Worm (Caenorhabditis elegans) whole organism, L4 larva: ENCODE results near the gene T16G12.13.

Experiments used
- D1046.2 ChIP-seq: fragments of 200-800 bp; sonication (Bioruptor generic); IDR thresholded peaks from 2 replicates; pipeline ENCODE4 v1.3.6; 2022; ENCODE audit warnings: missing genetic modification characterization, missing compliant biosample characterization
- F26F4.8 ChIP-seq: fragments of 200-800 bp; sonication (Bioruptor generic); conservative IDR thresholded peaks from 2 replicates; pipeline ENCODE4 v1.3.6; 2022; ENCODE audit warnings: missing genetic modification characterization, missing compliant biosample characterization
- F37D6.2 ChIP-seq: sonication (generic microtip); optimal IDR thresholded peaks from 2 replicates; lab custom pipeline; 2016; ENCODE audit warnings: mild to moderate bottlenecking, missing genetic modification characterization, missing compliant biosample characterization
- Y105C5A.15 ChIP-seq: fragments of 200-800 bp; sonication (Bioruptor generic); IDR thresholded peaks from 2 replicates; pipeline ENCODE4 v1.3.6; 2022; ENCODE audit warnings: missing genetic modification characterization, missing compliant biosample characterization
- Y5F2A.4 ChIP-seq: fragments of 200-800 bp; sonication (Bioruptor generic); optimal IDR thresholded peaks from 2 replicates; lab custom pipeline; 2018; ENCODE audit warnings: mild to moderate bottlenecking, missing genetic modification characterization, missing compliant biosample characterization
- aha-1 ChIP-seq: fragments of 150-350 bp; peaks from one replicate; lab custom pipeline; 2014; ENCODE audit warnings: missing biosample characterization, missing genetic modification characterization
- ceh-20 ChIP-seq: fragments of 200-800 bp; sonication (Bioruptor generic); IDR thresholded peaks from 2 replicates; pipeline ENCODE4 v1.3.6; 2022; ENCODE audit warnings: missing genetic modification reagents, missing genetic modification characterization, missing compliant biosample characterization
- ctbp-1 ChIP-seq: fragments of 200-800 bp; sonication (Bioruptor generic); IDR thresholded peaks from 2 replicates; pipeline ENCODE4 v1.3.6; 2022; ENCODE audit warnings: missing genetic modification reagents, missing genetic modification characterization, missing compliant biosample characterization
- dmd-6 ChIP-seq: fragments of 200-800 bp; sonication (Bioruptor generic); IDR thresholded peaks from 2 replicates; pipeline ENCODE4 v1.3.6; 2022; ENCODE audit warnings: missing genetic modification reagents, missing genetic modification characterization, missing compliant biosample characterization
- duxl-1 ChIP-seq: sonication (generic microtip); optimal IDR thresholded peaks from 2 replicates; lab custom pipeline; 2016; ENCODE audit warnings: mild to moderate bottlenecking, missing genetic modification characterization, moderate library complexity, missing compliant biosample characterization; ENCODE audit not compliant: poor library complexity
- hlh-11 ChIP-seq: fragments of 200-800 bp; sonication (Bioruptor generic); optimal IDR thresholded peaks from 2 replicates; lab custom pipeline; 2018; ENCODE audit warnings: mild to moderate bottlenecking, missing genetic modification characterization, missing compliant biosample characterization
- hmg-1.1 ChIP-seq: fragments of 200-800 bp; sonication (Bioruptor generic); IDR thresholded peaks from 2 replicates; pipeline ENCODE4 v1.3.6; 2022; ENCODE audit warnings: missing genetic modification reagents, missing genetic modification characterization, missing compliant biosample characterization
- lin-13 ChIP-seq: fragments of 150-350 bp; optimal IDR thresholded peaks from 2 replicates; lab custom pipeline; 2014; ENCODE audit warnings: missing biosample characterization, missing genetic modification reagents, missing genetic modification characterization
- lin-29 ChIP-seq: fragments of 200-800 bp; sonication (Bioruptor generic); IDR thresholded peaks from 2 replicates; pipeline ENCODE4 v1.3.6; 2022; ENCODE audit warnings: missing genetic modification reagents, missing genetic modification characterization, missing compliant biosample characterization
- lin-38 ChIP-seq: fragments of 200-800 bp; sonication (Bioruptor generic); IDR thresholded peaks from 2 replicates; pipeline ENCODE4 v1.3.6; 2022; ENCODE audit warnings: missing genetic modification reagents, missing genetic modification characterization, missing compliant biosample characterization
- mdl-1 ChIP-seq, 2 experiments: fragments of 150-350 bp in 1 of 2; sonication (generic microtip) in 1 of 2; optimal IDR thresholded peaks; 2 replicates each; lab custom pipeline; 2014 to 2017; ENCODE audit warnings: missing biosample characterization in 2 of 2, missing genetic modification characterization in 2 of 2
- mxl-2 ChIP-seq: fragments of 200-800 bp; sonication (Bioruptor generic); conservative IDR thresholded peaks from 2 replicates; pipeline ENCODE4 v1.3.6; 2022; ENCODE audit warnings: missing genetic modification reagents, missing genetic modification characterization, missing compliant biosample characterization
- nhr-10 ChIP-seq: fragments of 150-350 bp; optimal IDR thresholded peaks from 2 replicates; lab custom pipeline; 2014; ENCODE audit warnings: missing biosample characterization, missing genetic modification characterization
- nhr-11 ChIP-seq: fragments of 150-350 bp; optimal IDR thresholded peaks from 2 replicates; lab custom pipeline; 2014; ENCODE audit warnings: missing biosample characterization, missing genetic modification characterization
- php-3 ChIP-seq: fragments of 200-800 bp; sonication (Bioruptor generic); IDR thresholded peaks from 2 replicates; pipeline ENCODE4 v1.3.6; 2022; ENCODE audit warnings: missing genetic modification reagents, missing genetic modification characterization, missing compliant biosample characterization
- rbr-2 ChIP-seq: sonication (generic microtip); optimal IDR thresholded peaks from 2 replicates; lab custom pipeline; 2016; ENCODE audit warnings: missing genotype, missing genetic modification characterization, missing compliant biosample characterization
- sdz-12 ChIP-seq: fragments of 200-800 bp; sonication (Bioruptor generic); optimal IDR thresholded peaks from 2 replicates; lab custom pipeline; 2018; ENCODE audit warnings: mild to moderate bottlenecking, missing genetic modification characterization, missing compliant biosample characterization
- set-16 ChIP-seq: fragments of 200-800 bp; sonication (Bioruptor generic); IDR thresholded peaks from 2 replicates; pipeline ENCODE4 v1.3.6; 2022; ENCODE audit warnings: missing genetic modification reagents, missing genetic modification characterization, missing compliant biosample characterization
- spr-1 ChIP-seq: sonication (generic microtip); optimal IDR thresholded peaks from 2 replicates; lab custom pipeline; 2016; ENCODE audit warnings: mild to moderate bottlenecking, missing genetic modification characterization, missing compliant biosample characterization
- tag-97 ChIP-seq: fragments of 200-800 bp; sonication (Bioruptor generic); IDR thresholded peaks from 2 replicates; pipeline ENCODE4 v1.3.6; 2022; ENCODE audit warnings: missing genetic modification characterization, missing compliant biosample characterization
- unc-130 ChIP-seq: sonication (generic microtip); optimal IDR thresholded peaks from 2 replicates; lab custom pipeline; 2016; ENCODE audit warnings: missing genetic modification reagents, missing genetic modification characterization, missing compliant biosample characterization
- unc-62 ChIP-seq, 3 experiments: fragments of 150-350 bp in 1 of 3; sonication (generic microtip); optimal IDR thresholded peaks in 2 of 3; peaks in 1 of 3; 1 replicate in 1 of 3; 2 replicates in 2 of 3; lab custom pipeline; 2014 to 2017; ENCODE audit warnings: missing biosample characterization in 3 of 3, missing genetic modification characterization in 3 of 3, missing genetic modification reagents in 3 of 3, missing genotype in 1 of 3
- ztf-7 ChIP-seq: fragments of 150-350 bp; optimal IDR thresholded peaks from 2 replicates; lab custom pipeline; 2014; ENCODE audit warnings: missing biosample characterization, missing genetic modification characterization

Gene T16G12.13

ce11 chrIII:10023452-10023851 is 37.2 kb upstream of the T16G12.13 start, which contains the start of gene ins-21:
ins-21 (plus strand) TSS chrIII:10023752.
- TF ChIP-seq spr-1 (tag; lab: Kevin White, UChicago) (no peak), unc-130 (GFP tag; lab: Kevin White, UChicago) (no peak), ztf-7 (no peak), unc-62 (GFP tag; optimal IDR thresholded peaks at IDR 0.05 in 1 of 2; lab: Kevin White, UChicago) (no peak), unc-62 (tag; optimal IDR thresholded peaks at IDR 0.05; lab: Kevin White, UChicago) (no peak), Y105C5A.15 (GFP tag; lab: Robert Waterston, UW) (no peak), D1046.2 (no peak), tag-97 (GFP tag; lab: Robert Waterston, UW) (no peak), nhr-10 (tag; lab: Kevin White, UChicago) (no peak), hmg-1.1 (no peak), ceh-20 (no peak), php-3 (GFP tag; lab: Robert Waterston, UW) (no peak)

DNA sequence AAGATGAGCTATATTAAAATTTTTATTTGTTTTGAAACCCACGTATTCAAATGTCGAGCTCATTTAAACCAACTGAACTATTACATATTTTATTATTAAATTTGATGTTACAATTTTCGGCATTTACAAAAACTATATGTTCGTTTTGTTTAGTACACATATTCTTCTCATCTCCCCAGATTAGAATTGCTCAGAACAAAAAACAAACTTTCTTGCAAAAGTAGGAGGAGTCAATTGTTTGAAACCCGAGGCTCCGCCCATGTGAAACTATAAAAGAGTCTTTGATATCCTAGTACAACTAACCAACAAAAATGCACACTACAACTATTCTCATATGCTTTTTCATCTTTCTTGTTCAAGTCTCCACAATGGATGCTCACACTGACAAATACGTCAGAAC is 34.7 kb upstream of the T16G12.13 start, which contains the start of gene ins-22:
TSS of gene ins-22 (plus strand) at position 301 of the 400 bp plus-strand sequence.
- TF ChIP-seq ceh-20 = no peak
- TF ChIP-seq lin-29 (GFP tag; lab: Robert Waterston, UW) = no peak
- TF ChIP-seq lin-13 (GFP tag; lab: Kevin White, UChicago) = no peak
- TF ChIP-seq hlh-11 (tag; lab: Kevin White, UChicago) = no peak
- no peak for TF ChIP-seq rbr-2 (tag; lab: Kevin White, UChicago)
- TF ChIP-seq aha-1 = no peak
- no peak for TF ChIP-seq duxl-1
- TF ChIP-seq F26F4.8 (GFP tag; lab: Robert Waterston, UW) = no peak
- TF ChIP-seq dmd-6 = no peak
- TF ChIP-seq php-3 (GFP tag; lab: Robert Waterston, UW) = no peak
- TF ChIP-seq, all 104 proteins: peak for 0

DNA sequence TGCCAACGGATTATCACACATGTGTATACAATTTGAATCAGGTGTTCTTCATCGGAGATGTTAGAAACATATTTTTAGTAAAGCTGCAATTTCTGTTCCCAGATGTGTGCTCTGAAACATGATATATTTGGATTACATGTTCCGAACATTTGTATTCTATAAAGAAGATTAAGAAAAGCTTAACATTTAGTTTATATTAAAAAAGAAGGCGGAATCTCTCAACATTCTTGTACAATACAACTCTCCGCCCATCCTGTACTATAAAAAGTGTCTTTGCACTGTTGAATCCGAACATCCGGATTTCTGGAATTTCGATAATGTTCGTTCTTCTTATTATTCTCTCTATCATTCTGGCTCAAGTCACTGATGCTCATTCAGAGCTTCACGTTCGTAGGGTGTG is 32.7 kb upstream of the T16G12.13 start, which contains the start of gene ins-23:
TSS of gene ins-23 (plus strand) at position 301 of the 400 bp plus-strand sequence.
- TF ChIP-seq ctbp-1 = no peak
- TF ChIP-seq aha-1 = peak; percentile 58
- TF ChIP-seq, all 104 proteins: peak for 1

- TF ChIP-seq sdz-12 (GFP tag; lab: Kevin White, UChicago) = no peak
- no peak for TF ChIP-seq lin-38 (GFP tag; lab: Robert Waterston, UW)
These were observed 30.1 kb upstream of the T16G12.13 start, which contains the start of gene M04D8.4 for ce11 chrIII:10030549-10030948. M04D8.4 (minus strand) TSS chrIII:10030649.

- no peak for TF ChIP-seq mdl-1 (tag; optimal IDR thresholded peaks at IDR 0.05; lab: Kevin White, UChicago)
- TF ChIP-seq Y5F2A.4 = no peak
- TF ChIP-seq lin-29 (GFP tag; lab: Robert Waterston, UW) = no peak
- TF ChIP-seq mxl-2 = no peak
These were observed 27.5 kb upstream of the T16G12.13 start, which contains the start of gene M04D8.5 for ce11 chrIII:10033213-10033612. M04D8.5 (minus strand) TSS chrIII:10033313.

ce11 chrIII:10033881-10034280 is 26.8 kb upstream of the T16G12.13 start, which contains the start of gene M04D8.8:
M04D8.8 (plus strand) TSS chrIII:10034181.
- TF ChIP-seq F37D6.2 (tag; lab: Kevin White, UChicago) = no peak
- peak in 1 of 2 experiments; percentile 7 for TF ChIP-seq unc-62 (GFP tag; optimal IDR thresholded peaks at IDR 0.05 in 1 of 2; lab: Kevin White, UChicago)
- TF ChIP-seq unc-62 (tag; optimal IDR thresholded peaks at IDR 0.05; lab: Kevin White, UChicago) = no peak
- TF ChIP-seq, all 104 proteins: peak for 1

DNA sequence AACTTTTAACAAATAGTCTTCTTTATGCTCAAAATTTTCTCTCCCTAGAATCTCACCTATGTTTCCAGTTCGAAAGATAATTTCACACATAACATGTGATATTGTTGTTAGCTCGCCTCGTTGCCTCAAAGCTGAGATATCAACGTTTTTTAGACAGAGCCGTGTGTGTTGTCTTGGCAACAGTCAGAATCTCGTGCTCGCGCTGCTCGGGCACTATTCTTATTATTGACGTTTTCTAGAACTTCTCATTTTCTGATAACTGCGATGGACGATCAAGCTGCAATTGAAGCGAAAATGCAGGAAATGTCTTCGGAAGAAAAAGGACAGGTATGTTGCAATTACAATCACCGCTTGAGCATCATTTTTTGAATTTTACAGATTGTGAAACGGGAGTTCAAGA is 24.9 kb upstream of the T16G12.13 start, which contains the start of gene xbx-3:
TSS of gene xbx-3 (plus strand) at position 163 of the 400 bp plus-strand sequence.
- TF ChIP-seq nhr-11 (peak; percentile 63), set-16 (GFP tag; lab: Robert Waterston, UW) (no peak)
